Worm (Caenorhabditis elegans): ENCODE results near the gene F43E2.1.

Gene F43E2.1

DNA sequence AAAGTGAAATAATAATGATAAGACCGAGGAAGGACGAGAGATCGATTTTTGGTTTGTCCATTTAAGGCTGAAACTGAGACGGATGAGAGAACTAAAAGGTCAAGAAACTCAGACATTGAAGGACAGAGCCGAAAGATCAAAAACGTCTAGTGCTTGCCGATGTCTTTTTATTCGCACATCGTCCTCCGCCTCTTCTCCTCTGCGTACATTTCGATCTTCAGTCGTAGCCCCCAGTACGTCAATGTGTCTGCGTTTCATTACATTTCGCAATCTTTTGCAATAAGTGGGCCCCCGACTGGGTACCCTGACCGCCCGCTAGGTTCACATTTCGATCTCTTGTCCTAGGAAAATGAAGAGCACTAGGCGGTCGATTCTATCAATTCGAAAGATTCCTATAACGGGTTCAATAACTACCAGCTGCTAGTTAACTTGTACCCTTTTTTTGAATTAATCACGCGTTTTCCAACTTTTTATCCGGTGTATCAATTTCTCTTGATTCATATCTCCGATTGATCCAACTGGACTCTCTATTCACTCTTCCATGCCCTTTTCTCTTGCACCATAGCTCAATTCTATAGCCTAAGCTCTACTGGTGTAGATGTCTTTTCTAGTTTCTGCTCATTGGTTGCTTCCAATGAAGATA lies 17.1 kb downstream of the F43E2.1 start:
- no peak for TF ChIP-seq R02D3.7 (tag; optimal IDR thresholded peaks at IDR 0.05)
- no peak for TF ChIP-seq unc-62 (GFP tag; optimal IDR thresholded peaks at IDR 0.05)
- no peak for TF ChIP-seq elt-3 (tag; optimal IDR thresholded peaks at IDR 0.05)
- no peak for TF ChIP-seq ama-1 (optimal IDR thresholded peaks at IDR 0.05)
- TF ChIP-seq nhr-23 (tag; optimal IDR thresholded peaks at IDR 0.05) = no peak
- TF ChIP-seq ceh-82 (tag; optimal IDR thresholded peaks at IDR 0.05) = no peak
- TF ChIP-seq zag-1 (tag; optimal IDR thresholded peaks at IDR 0.05) = peak; percentile 72
- TF ChIP-seq nhr-237 (tag; optimal IDR thresholded peaks at IDR 0.05) = no peak
- no peak for TF ChIP-seq mdl-1 (tag; optimal IDR thresholded peaks at IDR 0.05)
- no peak for TF ChIP-seq egl-27 (tag; optimal IDR thresholded peaks at IDR 0.05)
- no peak for TF ChIP-seq ztf-4 (tag; optimal IDR thresholded peaks at IDR 0.05)
- no peak for TF ChIP-seq nhr-21 (tag; optimal IDR thresholded peaks at IDR 0.05)
- TF ChIP-seq nhr-10 (tag; optimal IDR thresholded peaks at IDR 0.05) = no peak
- TF ChIP-seq F13H6.1 (tag; optimal IDR thresholded peaks at IDR 0.05) = peak; percentile 54
- TF ChIP-seq blmp-1 (tag; optimal IDR thresholded peaks at IDR 0.05; ENCODE audit: insufficient read depth) = peak; percentile 60
- peak; percentile 89 for TF ChIP-seq sma-9 (GFP tag; optimal IDR thresholded peaks at IDR 0.05)
- no peak for TF ChIP-seq sma-9 (tag; optimal IDR thresholded peaks at IDR 0.05)
- TF ChIP-seq mab-5 (tag; optimal IDR thresholded peaks at IDR 0.05) = no peak
- peak; percentile 97 for TF ChIP-seq nhr-129 (tag; optimal IDR thresholded peaks at IDR 0.05)
- TF ChIP-seq ZK546.5 (tag; optimal IDR thresholded peaks at IDR 0.05) = no peak
- no peak for TF ChIP-seq nhr-77 (tag; optimal IDR thresholded peaks at IDR 0.05)
- TF ChIP-seq peb-1 (tag; optimal IDR thresholded peaks at IDR 0.05) = no peak
- TF ChIP-seq nhr-6 (tag; optimal IDR thresholded peaks at IDR 0.05) = no peak
- no peak for TF ChIP-seq ceh-16 (tag; optimal IDR thresholded peaks at IDR 0.05)
- TF ChIP-seq nhr-12 (tag; optimal IDR thresholded peaks at IDR 0.05) = no peak
- no peak for TF ChIP-seq unc-55 (GFP tag; optimal IDR thresholded peaks at IDR 0.05)
- TF ChIP-seq ztf-11 (tag; optimal IDR thresholded peaks at IDR 0.05) = no peak
- peak; percentile 76 for TF ChIP-seq nhr-25 (tag; optimal IDR thresholded peaks at IDR 0.05)
- no peak for TF ChIP-seq ztf-1 (GFP tag; conservative IDR thresholded peaks at IDR 0.05)
- no peak for TF ChIP-seq elt-1 (tag; optimal IDR thresholded peaks at IDR 0.05)
- TF ChIP-seq fos-1 (tag; optimal IDR thresholded peaks at IDR 0.05) = peak; percentile 85
- TF ChIP-seq C34F6.9 (tag; optimal IDR thresholded peaks at IDR 0.05) = peak; percentile 56
- no peak for TF ChIP-seq skn-1 (tag; optimal IDR thresholded peaks at IDR 0.05)
- TF ChIP-seq crh-2 (tag; optimal IDR thresholded peaks at IDR 0.05) = peak; percentile 63
- no peak for TF ChIP-seq alr-1 (tag; optimal IDR thresholded peaks at IDR 0.05)
- TF ChIP-seq nhr-11 (tag; optimal IDR thresholded peaks at IDR 0.05) = no peak
- no peak for TF ChIP-seq lin-13 (GFP tag; optimal IDR thresholded peaks at IDR 0.05)
- peak; percentile 20 for TF ChIP-seq gmeb-1 (tag; optimal IDR thresholded peaks at IDR 0.05)
- no peak for TF ChIP-seq unc-39 (tag; optimal IDR thresholded peaks at IDR 0.05)
- TF ChIP-seq lsy-2 (tag; optimal IDR thresholded peaks at IDR 0.05) = peak in 1 of 2 experiments; percentile 54
- no peak for TF ChIP-seq aly-2 (tag; optimal IDR thresholded peaks at IDR 0.05)
- TF ChIP-seq sma-3 (GFP tag; optimal IDR thresholded peaks at IDR 0.05) = peak; percentile 42
- TF ChIP-seq Y55F3AM.14 (GFP tag; optimal IDR thresholded peaks at IDR 0.05) = no peak
- TF ChIP-seq sem-4 (tag; optimal IDR thresholded peaks at IDR 0.05) = peak; percentile 34
- TF ChIP-seq mbf-1 (tag; optimal IDR thresholded peaks at IDR 0.05) = no peak

DNA sequence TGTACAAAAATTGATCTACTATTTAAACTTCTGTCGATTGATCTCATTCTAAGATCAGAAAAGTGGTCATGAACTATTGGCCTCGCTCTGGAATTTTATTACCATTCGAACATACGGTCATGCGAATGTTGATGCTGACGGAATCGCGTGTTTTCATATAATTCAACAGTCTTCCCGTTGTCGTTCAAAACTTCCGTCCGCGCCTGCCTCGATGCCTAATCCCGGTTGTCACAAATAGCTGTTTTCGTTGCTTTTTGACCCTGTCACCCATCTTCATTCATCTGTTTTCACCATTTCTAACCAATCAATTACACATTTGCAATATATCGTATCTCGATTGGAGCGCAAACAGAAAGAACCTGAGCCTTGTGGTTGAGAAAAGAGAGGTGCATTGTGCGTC lies 18.3 kb downstream of the F43E2.1 start:
- TF ChIP-seq ZK546.5 (tag; optimal IDR thresholded peaks at IDR 0.05) (no peak), nhr-25 (tag; optimal IDR thresholded peaks at IDR 0.05) (peak; percentile 35), mbf-1 (tag; optimal IDR thresholded peaks at IDR 0.05) (no peak), ceh-82 (tag; optimal IDR thresholded peaks at IDR 0.05) (no peak), egl-27 (tag; optimal IDR thresholded peaks at IDR 0.05) (no peak), lsy-2 (tag; optimal IDR thresholded peaks at IDR 0.05) (no peak), lin-13 (GFP tag; optimal IDR thresholded peaks at IDR 0.05) (no peak), nhr-21 (tag; optimal IDR thresholded peaks at IDR 0.05) (no peak), dmd-4 (tag; optimal IDR thresholded peaks at IDR 0.05) (no peak)
